Worm (Caenorhabditis elegans): ENCODE data around the gene F19B10.2.

- TF ChIP-seq cnd-1 (tag; optimal IDR thresholded peaks at IDR 0.05): no peak
- no peak for TF ChIP-seq pha-4 (tag; optimal IDR thresholded peaks at IDR 0.05)
These were observed 41.2 kb downstream of the F19B10.2 start, which contains the start of gene srh-99 for ce11 chrII:3716455-3716854.
